Fruit fly (Drosophila melanogaster): ENCODE measurements around the gene Dus4.

The Dus4 gene

DNA sequence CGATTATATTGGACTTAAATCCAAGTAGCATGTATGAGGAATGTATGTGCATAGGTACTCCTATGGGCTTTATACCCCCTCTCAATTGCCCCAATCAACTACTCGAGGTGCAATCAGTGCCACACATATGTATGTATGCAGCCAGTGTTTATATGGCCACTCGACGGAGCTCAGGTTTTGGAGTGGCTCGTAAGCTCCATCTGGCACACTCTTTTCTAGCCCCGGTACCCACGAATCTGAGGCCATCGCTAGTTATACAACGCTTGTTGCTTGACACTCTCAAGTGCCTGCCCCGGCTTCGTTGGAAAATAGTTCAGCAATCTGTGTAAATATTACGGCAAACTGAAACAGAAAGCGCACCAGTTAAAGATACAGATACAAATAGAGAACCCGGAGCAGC lies 33.3 kb downstream of the Dus4 start:
- TF ChIP-seq CG6254 (GFP tag; optimal IDR thresholded peaks at IDR 0.05) (no peak), ara (GFP tag; IDR thresholded peaks at IDR 0.05) (no peak), CG12769 (tag; optimal IDR thresholded peaks at IDR 0.05) (peak; percentile 20), Hr78 (GFP tag; optimal IDR thresholded peaks at IDR 0.05) (peak in 1 of 2 experiments; percentile 55), Lim3 (GFP tag; IDR thresholded peaks at IDR 0.05) (0 out of 2 replicates have a peak, but pooled peaks have one; percentile 56), h (optimal IDR thresholded peaks at IDR 0.05) (no peak), CG2202 (tag; optimal IDR thresholded peaks at IDR 0.05) (no peak), Med (GFP tag) (peak; percentile 25), grn (GFP tag; optimal IDR thresholded peaks at IDR 0.05) (peak; percentile 80), dm (GFP tag; optimal IDR thresholded peaks at IDR 0.05) (no peak), az2 (GFP tag; optimal IDR thresholded peaks at IDR 0.05) (no peak), CG32532 (GFP tag; IDR thresholded peaks at IDR 0.05) (no peak), CG9437 (GFP tag; optimal IDR thresholded peaks at IDR 0.05) (no peak), trh (GFP tag; optimal IDR thresholded peaks at IDR 0.05) (no peak), CG6272 (GFP tag; IDR thresholded peaks at IDR 0.05) (no peak), CG9817 (tag; optimal IDR thresholded peaks at IDR 0.05) (no peak), CG6175 (GFP tag; IDR thresholded peaks at IDR 0.05) (no peak), CG8765 (GFP tag; IDR thresholded peaks at IDR 0.05) (no peak), CG2120 (GFP tag; optimal IDR thresholded peaks at IDR 0.05) (no peak), CG15601 (tag; optimal IDR thresholded peaks at IDR 0.05) (peak; percentile 8), sc (optimal IDR thresholded peaks at IDR 0.05) (no peak), sc (GFP tag; optimal IDR thresholded peaks at IDR 0.05) (no peak), CG1647 (GFP tag; optimal IDR thresholded peaks at IDR 0.05) (no peak), knrl (GFP tag; IDR thresholded peaks at IDR 0.05; ENCODE audit: partially characterized antibody) (no peak), ap (GFP tag; IDR thresholded peaks at IDR 0.05) (no peak), BEAF-32 (GFP tag; optimal IDR thresholded peaks at IDR 0.05) (no peak), gce (GFP tag; IDR thresholded peaks at IDR 0.05) (0 out of 3 replicates have a peak, but pooled peaks have one; percentile 27), exex (tag; optimal IDR thresholded peaks at IDR 0.05) (peak; percentile 60), Hr51 (GFP tag; optimal IDR thresholded peaks at IDR 0.05) (no peak), chm (GFP tag; IDR thresholded peaks at IDR 0.05) (no peak), sd (tag; optimal IDR thresholded peaks at IDR 0.05) (peak; percentile 62), sr (GFP tag; IDR thresholded peaks at IDR 0.05) (no peak), CG10147 (GFP tag; optimal IDR thresholded peaks at IDR 0.05) (no peak), dysf (GFP tag; IDR thresholded peaks at IDR 0.05) (no peak), CG2875 (GFP tag; optimal IDR thresholded peaks at IDR 0.05) (peak; percentile 24), CG2129 (GFP tag; IDR thresholded peaks at IDR 0.05; ENCODE audit: partially characterized antibody) (no peak), sug (tag; optimal IDR thresholded peaks at IDR 0.05) (peak; percentile 34), Pdp1 (GFP tag; optimal IDR thresholded peaks at IDR 0.05) (peak in 1 of 2 experiments; percentile 90), ewg (GFP tag; optimal IDR thresholded peaks at IDR 0.05) (no peak), lov (optimal IDR thresholded peaks at IDR 0.05) (no peak), lov (GFP tag; IDR thresholded peaks at IDR 0.05) (no peak), fd96Cb (tag; optimal IDR thresholded peaks at IDR 0.05) (no peak), ems (GFP tag; optimal IDR thresholded peaks at IDR 0.05) (no peak), sens-2 (GFP tag; IDR thresholded peaks at IDR 0.05) (peak; percentile 71), bigmax (GFP tag; optimal IDR thresholded peaks at IDR 0.05) (no peak), CG32772 (GFP tag; IDR thresholded peaks at IDR 0.05) (no peak), twi (tag; optimal IDR thresholded peaks at IDR 0.05) (peak; percentile 92), CG10366 (GFP tag; IDR thresholded peaks at IDR 0.05) (no peak), Spps (tag; optimal IDR thresholded peaks at IDR 0.05) (no peak), E2f1 (GFP tag; IDR thresholded peaks at IDR 0.05) (no peak), CG2712 (tag; optimal IDR thresholded peaks at IDR 0.05) (no peak), CG4282 (GFP tag; optimal IDR thresholded peaks at IDR 0.05) (no peak)

Data from whole organism, embryonic.